Worm (Caenorhabditis elegans): ENCODE measurements around the gene clec-166.

The clec-166 gene

ce11 chrIV:1231589-1231988, 19.6 kb downstream of the clec-166 start, which contains the start of gene W09G12.6 (continued):
- no peak for TF ChIP-seq ztf-4 (tag; optimal IDR thresholded peaks at IDR 0.05)

- no peak for TF ChIP-seq mep-1 (tag; optimal IDR thresholded peaks at IDR 0.05)
- TF ChIP-seq tlp-1 (tag; optimal IDR thresholded peaks at IDR 0.05), result no peak
- TF ChIP-seq efl-1 (optimal IDR thresholded peaks at IDR 0.05), result no peak
- peak in 1 of 2 experiments; percentile 7 for TF ChIP-seq efl-1 (GFP tag; optimal IDR thresholded peaks at IDR 0.05 in 1 of 2)
- TF ChIP-seq Y116A8C.19 (tag; optimal IDR thresholded peaks at IDR 0.05; ENCODE audit: borderline replicate concordance), result no peak
- peak; percentile 91 for TF ChIP-seq elt-2 (tag; optimal IDR thresholded peaks at IDR 0.05)
- TF ChIP-seq nhr-20 (tag; optimal IDR thresholded peaks at IDR 0.05), result peak; percentile 29
- no peak for TF ChIP-seq tbx-2 (tag; optimal IDR thresholded peaks at IDR 0.05)
- TF ChIP-seq irx-1 (tag; optimal IDR thresholded peaks at IDR 0.05), result no peak
- TF ChIP-seq pax-3 (tag; optimal IDR thresholded peaks at IDR 0.05), result no peak
Observed at ce11 chrIV:1228675-1229130, 22.4 kb downstream of the clec-166 start, which contains the start of gene W09G12.7. W09G12.7 (plus strand) TSS chrIV:1229080.

- no peak for TF ChIP-seq efl-1 (optimal IDR thresholded peaks at IDR 0.05)
- TF ChIP-seq efl-1 (GFP tag; optimal IDR thresholded peaks at IDR 0.05 in 1 of 2), result no peak
- TF ChIP-seq isw-1 (GFP tag; IDR thresholded peaks at IDR 0.05), result no peak
- no peak for TF ChIP-seq fkh-4 (tag; optimal IDR thresholded peaks at IDR 0.05; ENCODE audit: borderline replicate concordance)
- no peak for TF ChIP-seq lir-3 (tag; optimal IDR thresholded peaks at IDR 0.05; ENCODE audit: poor library complexity)
- no peak for TF ChIP-seq nhr-19 (GFP tag; conservative IDR thresholded peaks at IDR 0.05)
- TF ChIP-seq lsy-2 (tag; optimal IDR thresholded peaks at IDR 0.05), result no peak
- TF ChIP-seq snpc-4 (tag; optimal IDR thresholded peaks at IDR 0.05), result no peak
- TF ChIP-seq tbx-2 (tag; optimal IDR thresholded peaks at IDR 0.05), result no peak
- no peak for TF ChIP-seq nhr-28 (tag; optimal IDR thresholded peaks at IDR 0.05)
- TF ChIP-seq egl-27 (tag; optimal IDR thresholded peaks at IDR 0.05), result no peak
- no peak for TF ChIP-seq zag-1 (tag; optimal IDR thresholded peaks at IDR 0.05)
- TF ChIP-seq egl-13 (tag; optimal IDR thresholded peaks at IDR 0.05), result no peak
- TF ChIP-seq nhr-237 (tag; optimal IDR thresholded peaks at IDR 0.05), result no peak
- no peak for TF ChIP-seq hpl-2 (GFP tag; optimal IDR thresholded peaks at IDR 0.05)
Observed at ce11 chrIV:1225596-1226232, 25.4 kb downstream of the clec-166 start, which contains the start of gene W09G12.8. W09G12.8 (plus strand) TSS chrIV:1226182.

- TF ChIP-seq blmp-1 (tag; optimal IDR thresholded peaks at IDR 0.05) (peak; percentile 94), efl-1 (optimal IDR thresholded peaks at IDR 0.05) (no peak), efl-1 (GFP tag; optimal IDR thresholded peaks at IDR 0.05 in 1 of 2) (no peak)
Observed at ce11 chrIV:1224781-1225180, 26.4 kb downstream of the clec-166 start.

ce11 chrIV:1221167-1221566, 30.0 kb downstream of the clec-166 start, which contains the start of gene W09G12.10:
W09G12.10 (minus strand) TSS chrIV:1221287.
- TF ChIP-seq tlp-1 (tag; optimal IDR thresholded peaks at IDR 0.05) (no peak), nhr-77 (tag; optimal IDR thresholded peaks at IDR 0.05) (no peak), efl-1 (optimal IDR thresholded peaks at IDR 0.05) (peak in 1 of 2 experiments; percentile 18), efl-1 (GFP tag; optimal IDR thresholded peaks at IDR 0.05 in 1 of 2) (no peak), C04F5.9 (tag; optimal IDR thresholded peaks at IDR 0.05) (no peak), nhr-28 (tag; optimal IDR thresholded peaks at IDR 0.05) (no peak), jun-1 (tag; optimal IDR thresholded peaks at IDR 0.05) (peak; percentile 4), nhr-71 (tag; optimal IDR thresholded peaks at IDR 0.05) (no peak), nhr-84 (tag; optimal IDR thresholded peaks at IDR 0.05) (no peak), sup-37 (GFP tag; optimal IDR thresholded peaks at IDR 0.05) (no peak), elt-3 (tag; optimal IDR thresholded peaks at IDR 0.05) (no peak), blmp-1 (tag; optimal IDR thresholded peaks at IDR 0.05) (peak; percentile 45)

- TF ChIP-seq hpl-2 (GFP tag; optimal IDR thresholded peaks at IDR 0.05), result no peak
- TF ChIP-seq egl-13 (tag; optimal IDR thresholded peaks at IDR 0.05), result no peak
- TF ChIP-seq C34B4.2 (tag; optimal IDR thresholded peaks at IDR 0.05), result no peak
- TF ChIP-seq ets-5 (GFP tag; IDR thresholded peaks at IDR 0.05), result no peak
- no peak for TF ChIP-seq ceh-90 (tag; optimal IDR thresholded peaks at IDR 0.05)
- TF ChIP-seq mef-2 (tag; optimal IDR thresholded peaks at IDR 0.05), result no peak
- TF ChIP-seq nhr-71 (tag; optimal IDR thresholded peaks at IDR 0.05), result no peak
- no peak for TF ChIP-seq elt-3 (tag; optimal IDR thresholded peaks at IDR 0.05)
- no peak for TF ChIP-seq nhr-76 (tag; optimal IDR thresholded peaks at IDR 0.05)
- no peak for TF ChIP-seq unc-98 (GFP tag; IDR thresholded peaks at IDR 0.05)
- TF ChIP-seq fos-1 (tag; optimal IDR thresholded peaks at IDR 0.05), result no peak
- TF ChIP-seq dpl-1 (GFP tag; optimal IDR thresholded peaks at IDR 0.05), result no peak
- no peak for TF ChIP-seq C16A3.4 (tag; optimal IDR thresholded peaks at IDR 0.05)
- TF ChIP-seq lsy-2 (tag; optimal IDR thresholded peaks at IDR 0.05), result no peak
- TF ChIP-seq C04F5.9 (tag; optimal IDR thresholded peaks at IDR 0.05), result no peak
- TF ChIP-seq ceh-82 (tag; optimal IDR thresholded peaks at IDR 0.05), result no peak
- no peak for TF ChIP-seq nhr-85 (tag)
Observed at ce11 chrIV:1216290-1216689, 34.9 kb downstream of the clec-166 start, which contains the start of gene W09G12.9. W09G12.9 (plus strand) TSS chrIV:1216590.
